Fruit fly (Drosophila melanogaster) whole organism, prepupa: ENCODE data around the gene Hipk.
A peak's percentile ranks its signal among the peaks of the same experiment; 100 is the strongest.

Source experiments
- CG11294 ChIP-seq: fragments of 200-800 bp; sonication (Bioruptor generic); IDR thresholded peaks from 2 replicates; pipeline ENCODE4 v1.3.6; 2022; ENCODE audit warnings: missing biosample characterization, missing genetic modification characterization
- CG34406 ChIP-seq: fragments of 200-800 bp; sonication (Bioruptor generic); optimal IDR thresholded peaks from 3 replicates; lab custom pipeline; 2016; ENCODE audit warnings: missing biosample characterization, missing genetic modification characterization
- CG6792 ChIP-seq: fragments of 200-800 bp; sonication (Bioruptor generic); optimal IDR thresholded peaks from 3 replicates; lab custom pipeline; 2016; ENCODE audit warnings: missing biosample characterization, missing genetic modification characterization
- Eip75B ChIP-seq: fragments of 200-800 bp; sonication (Bioruptor generic); optimal IDR thresholded peaks from 3 replicates; lab custom pipeline; 2016; ENCODE audit warnings: missing biosample characterization, missing genetic modification characterization
- Sox15 ChIP-seq: fragments of 200-800 bp; sonication (Bioruptor generic); optimal IDR thresholded peaks from 3 replicates; lab custom pipeline; 2016; ENCODE audit warnings: missing biosample characterization, missing genetic modification characterization
- esn ChIP-seq: fragments of 200-800 bp; sonication (Bioruptor generic); optimal IDR thresholded peaks from 2 replicates; lab custom pipeline; 2016; ENCODE audit warnings: missing biosample characterization, mild to moderate bottlenecking, missing genetic modification characterization, moderate library complexity

DNA sequence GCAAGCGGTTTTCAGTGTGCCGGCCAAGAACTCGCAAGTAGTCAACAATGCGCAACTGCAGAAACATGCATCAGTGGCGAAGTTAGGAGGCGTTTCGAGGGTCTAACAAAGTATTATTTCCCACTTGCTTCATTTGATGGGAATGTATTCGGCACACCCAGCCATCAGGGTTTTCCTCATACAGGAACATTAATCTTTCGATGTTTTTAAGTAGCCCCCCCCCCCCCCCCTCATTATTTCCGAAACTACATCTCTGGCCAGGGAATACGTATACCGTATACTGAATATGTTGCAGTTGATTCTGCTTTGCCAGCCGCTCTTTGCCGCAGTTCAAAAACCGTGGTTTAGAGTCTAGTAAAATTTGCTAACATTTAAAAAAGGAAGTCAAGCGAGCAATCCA is 59.7 kb downstream of the Hipk start:
- TF ChIP-seq CG6792 (GFP tag; lab: Kevin White, UChicago) (no peak), Eip75B (GFP tag; lab: Kevin White, UChicago) (no peak), CG11294 (GFP tag; lab: Robert Waterston, UW) (peak; percentile 93), Sox15 (GFP tag; lab: Kevin White, UChicago) (no peak), CG34406 (GFP tag; lab: Kevin White, UChicago) (no peak), esn (peak; percentile 41)
